Worm (Caenorhabditis elegans) whole organism, L4/young adult: ENCODE measurements around the gene C56E10.3.

ENCODE experiments used
- W03F9.2 ChIP-seq: fragments of 150-350 bp; optimal IDR thresholded peaks from 2 replicates; lab custom pipeline; 2014; ENCODE audit warnings: missing biosample characterization, missing genetic modification characterization
- dao-5 ChIP-seq: sonication (generic microtip); optimal IDR thresholded peaks from 2 replicates; lab custom pipeline; 2016; ENCODE audit warnings: missing genotype, missing genetic modification characterization, moderate library complexity, missing compliant biosample characterization
- him-1 ChIP-seq: sonication (generic microtip); optimal IDR thresholded peaks from 2 replicates; lab custom pipeline; 2016; ENCODE audit warnings: missing genotype, missing genetic modification reagents, missing genetic modification characterization, missing compliant biosample characterization

Gene C56E10.3

DNA sequence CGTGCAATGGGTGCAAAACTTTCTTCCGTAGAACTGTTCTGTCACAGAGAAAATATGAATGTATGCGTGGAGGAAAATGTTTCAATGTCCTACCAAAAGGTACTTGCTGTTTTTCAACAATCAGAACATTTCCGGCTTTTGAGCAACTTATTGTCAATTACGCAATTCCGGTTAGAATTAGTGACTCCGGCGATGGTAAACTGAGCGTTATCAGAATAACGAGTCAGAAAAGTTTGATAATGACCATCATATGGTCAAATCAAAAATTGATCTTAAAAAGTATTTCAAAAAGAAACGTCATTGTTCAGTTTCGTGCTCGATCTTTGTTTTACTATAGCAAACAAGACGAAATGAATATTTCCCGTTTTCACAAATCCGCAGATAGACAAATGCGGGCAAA, 11.3 kb downstream of the C56E10.3 start:
- TF ChIP-seq dao-5 (tag; lab: Kevin White, UChicago): no peak
- no peak for TF ChIP-seq W03F9.2
- TF ChIP-seq him-1 (tag; lab: Kevin White, UChicago): no peak

DNA sequence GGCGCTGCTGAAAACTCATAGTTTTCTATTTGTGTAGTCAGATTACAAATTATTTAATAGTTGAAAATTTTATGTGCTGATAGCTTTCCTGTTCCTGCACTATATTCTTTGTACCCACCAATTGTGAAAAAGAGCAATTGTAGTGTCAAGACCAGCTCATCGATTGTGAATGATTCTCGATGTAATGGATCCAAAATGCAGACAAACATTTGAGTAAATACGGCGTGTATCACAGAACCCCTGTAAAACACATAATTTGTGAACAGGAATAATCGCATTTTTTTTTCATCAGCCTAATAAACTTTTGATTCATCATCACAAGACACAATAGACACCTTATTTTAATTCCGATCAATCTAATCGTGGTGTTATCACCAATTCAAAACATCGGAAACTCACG, 16.8 kb downstream of the C56E10.3 start:
- TF ChIP-seq dao-5 (tag; lab: Kevin White, UChicago) (no peak), W03F9.2 (no peak), him-1 (tag; lab: Kevin White, UChicago) (no peak)

DNA sequence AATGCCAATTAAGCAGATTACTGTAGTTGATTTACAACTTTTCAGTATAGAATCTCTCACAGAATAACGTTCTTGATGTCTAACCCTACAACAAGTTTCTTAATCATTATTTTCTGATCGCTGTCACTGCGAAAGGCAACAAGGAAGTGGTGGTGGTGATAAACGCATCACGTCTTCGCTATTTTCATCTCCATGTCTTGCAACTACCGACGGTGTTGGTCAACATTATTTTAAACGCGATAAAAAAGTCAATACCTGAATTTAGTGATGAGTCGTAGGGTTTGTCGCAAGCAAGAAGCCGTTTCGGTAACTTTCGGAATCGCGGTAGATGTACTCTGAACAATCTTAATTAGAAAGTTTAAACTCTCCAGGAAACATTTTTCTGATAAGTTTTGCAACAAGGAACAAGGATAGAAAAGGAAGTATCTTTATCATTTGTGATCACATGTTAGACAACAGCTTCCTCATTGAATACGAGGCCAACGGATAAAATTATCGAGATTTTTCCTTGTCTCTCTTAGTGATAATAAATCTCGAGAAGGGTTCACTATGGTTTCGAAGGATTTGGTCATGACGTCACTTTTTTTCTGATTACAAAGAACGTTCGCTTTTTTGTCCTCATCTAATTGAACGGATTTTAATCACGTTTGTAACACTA, 18.5 kb downstream of the C56E10.3 start:
- TF ChIP-seq W03F9.2: no peak

DNA sequence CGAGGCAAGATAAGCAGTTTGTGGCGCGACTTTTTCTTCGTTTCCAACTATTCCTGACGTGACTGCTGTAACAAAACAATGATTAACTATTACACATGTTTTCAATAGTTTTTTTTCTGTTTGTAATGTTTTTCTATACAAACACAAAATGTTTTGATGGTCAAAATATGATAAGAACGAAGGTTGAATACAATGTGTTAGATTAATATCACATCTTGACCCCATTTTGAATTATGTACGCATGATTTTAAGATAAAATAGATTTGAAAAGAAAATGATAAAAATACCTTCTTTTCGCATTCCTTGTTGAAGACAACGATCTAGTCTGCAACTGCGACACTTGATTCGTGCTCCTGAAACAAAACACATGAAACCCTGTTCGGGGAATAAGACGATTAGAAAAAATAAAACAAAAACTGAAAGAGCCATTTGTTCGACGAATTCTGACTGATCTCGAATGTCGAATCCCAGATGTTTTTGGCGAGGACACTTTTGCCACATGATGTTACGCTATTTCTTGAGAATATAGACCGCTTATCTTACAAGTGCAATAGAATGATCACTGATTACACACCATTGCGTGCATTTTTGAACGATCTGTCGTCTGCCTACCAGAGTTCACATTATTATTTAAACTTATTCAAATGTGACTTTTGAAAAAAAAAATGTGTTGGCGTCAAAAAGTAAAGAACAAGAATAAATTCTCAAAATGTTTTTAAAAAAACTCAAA, 19.8 kb downstream of the C56E10.3 start:
- TF ChIP-seq W03F9.2: no peak
- no peak for TF ChIP-seq him-1 (tag; lab: Kevin White, UChicago)
- no peak for TF ChIP-seq dao-5 (tag; lab: Kevin White, UChicago)

DNA sequence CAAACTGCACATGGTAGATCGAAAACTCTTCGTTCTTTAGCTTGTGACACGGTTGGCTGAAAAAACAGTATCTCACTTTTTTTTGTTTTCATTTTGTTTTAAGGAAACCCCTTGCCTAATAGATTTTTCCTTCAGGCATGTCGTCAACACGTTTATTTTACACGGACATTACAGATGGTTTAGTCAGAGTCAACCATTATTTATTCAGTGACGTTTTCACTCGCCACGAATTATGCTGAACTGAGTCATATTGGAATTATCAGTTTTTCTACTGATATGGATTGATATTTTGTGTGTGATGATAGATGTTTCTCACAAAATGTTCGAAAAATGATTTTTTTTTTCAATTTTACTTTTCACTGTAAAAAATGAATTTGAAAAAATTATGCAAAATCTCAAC, 22.0 kb downstream of the C56E10.3 start:
- TF ChIP-seq him-1 (tag; lab: Kevin White, UChicago): no peak
- no peak for TF ChIP-seq W03F9.2
- no peak for TF ChIP-seq dao-5 (tag; lab: Kevin White, UChicago)

DNA sequence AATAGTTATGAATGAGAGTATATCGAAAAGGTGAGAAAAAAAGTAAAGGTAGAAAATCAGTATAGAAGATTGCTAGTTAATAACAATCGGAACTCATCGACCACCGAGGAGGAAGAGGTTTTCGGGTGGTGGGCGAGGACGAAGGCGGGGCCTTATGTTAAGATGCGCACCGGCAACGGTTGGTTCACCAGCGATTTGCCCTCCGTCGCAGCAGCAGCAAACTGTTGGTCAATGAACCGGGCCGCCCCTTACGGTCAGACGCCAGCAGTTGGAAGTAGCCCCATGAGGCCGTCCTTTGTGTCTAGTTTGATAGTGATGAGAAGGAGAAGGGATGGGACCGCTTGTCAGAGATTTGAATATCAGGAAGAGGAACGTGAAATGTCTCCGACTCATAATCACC, 23.5 kb downstream of the C56E10.3 start, which contains the start of gene nhr-137:
TSS of gene nhr-137 (minus strand) at position 101 of the 400 bp plus-strand sequence.
- TF ChIP-seq dao-5 (tag; lab: Kevin White, UChicago) (no peak), W03F9.2 (no peak), him-1 (tag; lab: Kevin White, UChicago) (no peak)

DNA sequence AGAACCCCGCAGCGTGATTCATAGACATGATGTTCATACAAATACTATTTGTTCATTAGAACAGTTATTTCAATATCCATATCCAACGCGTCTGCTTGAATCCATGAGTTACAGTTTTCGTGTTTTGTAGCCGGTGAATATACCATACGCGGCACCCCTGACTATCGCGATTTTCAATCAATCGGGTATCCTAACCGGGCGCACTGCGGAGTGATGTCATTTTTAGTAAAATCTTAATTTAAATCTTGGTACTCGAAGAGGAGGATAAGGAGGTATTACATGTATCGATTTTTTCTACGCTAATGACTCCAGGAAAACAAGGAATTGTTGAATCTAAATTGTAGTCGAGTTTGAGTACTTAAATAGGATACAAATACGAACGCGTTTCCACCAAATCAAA, 23.9 kb downstream of the C56E10.3 start:
- no peak for TF ChIP-seq him-1 (tag; lab: Kevin White, UChicago)
- no peak for TF ChIP-seq dao-5 (tag; lab: Kevin White, UChicago)
- no peak for TF ChIP-seq W03F9.2

DNA sequence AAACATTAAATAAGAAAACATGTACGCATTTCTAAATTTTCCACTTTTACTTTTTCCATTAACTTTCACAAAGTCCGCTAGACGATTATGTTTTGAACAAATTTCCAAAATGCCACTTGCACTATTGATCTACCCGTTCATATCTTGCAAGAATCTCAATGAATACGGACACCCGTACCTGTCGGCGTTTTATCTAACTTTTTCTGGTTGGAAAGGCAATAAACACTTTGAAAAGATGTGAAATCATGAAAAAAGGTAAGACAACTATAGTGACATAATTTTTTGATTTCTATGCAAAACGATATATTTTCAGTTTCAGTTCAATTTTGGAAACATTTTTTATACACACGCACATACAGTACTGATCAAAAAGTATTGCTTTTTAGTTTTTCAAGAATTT, 26.3 kb downstream of the C56E10.3 start:
- no peak for TF ChIP-seq W03F9.2

DNA sequence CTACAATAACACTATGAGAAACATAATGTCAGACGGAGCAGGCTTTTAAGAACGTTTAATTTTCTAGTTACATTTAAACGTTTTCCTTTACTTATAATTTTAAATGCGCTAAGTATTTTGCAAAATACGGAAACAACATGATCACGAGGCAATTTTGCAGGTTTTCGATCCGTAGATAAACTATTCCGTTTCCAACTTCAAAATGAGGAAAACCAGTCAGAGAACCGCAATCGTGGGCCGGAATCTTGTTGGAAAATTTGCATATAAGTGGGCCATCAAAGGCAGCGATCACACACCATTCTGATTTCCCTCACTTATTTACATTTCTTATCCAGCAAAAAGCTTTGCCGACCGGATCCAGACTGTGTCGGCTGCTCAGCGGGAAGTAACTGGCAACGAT, 27.1 kb downstream of the C56E10.3 start, which contains the start of gene col-172:
TSS of gene col-172 (plus strand) at position 301 of the 400 bp plus-strand sequence.
- no peak for TF ChIP-seq dao-5 (tag; lab: Kevin White, UChicago)
- TF ChIP-seq W03F9.2: no peak
- TF ChIP-seq him-1 (tag; lab: Kevin White, UChicago): no peak

DNA sequence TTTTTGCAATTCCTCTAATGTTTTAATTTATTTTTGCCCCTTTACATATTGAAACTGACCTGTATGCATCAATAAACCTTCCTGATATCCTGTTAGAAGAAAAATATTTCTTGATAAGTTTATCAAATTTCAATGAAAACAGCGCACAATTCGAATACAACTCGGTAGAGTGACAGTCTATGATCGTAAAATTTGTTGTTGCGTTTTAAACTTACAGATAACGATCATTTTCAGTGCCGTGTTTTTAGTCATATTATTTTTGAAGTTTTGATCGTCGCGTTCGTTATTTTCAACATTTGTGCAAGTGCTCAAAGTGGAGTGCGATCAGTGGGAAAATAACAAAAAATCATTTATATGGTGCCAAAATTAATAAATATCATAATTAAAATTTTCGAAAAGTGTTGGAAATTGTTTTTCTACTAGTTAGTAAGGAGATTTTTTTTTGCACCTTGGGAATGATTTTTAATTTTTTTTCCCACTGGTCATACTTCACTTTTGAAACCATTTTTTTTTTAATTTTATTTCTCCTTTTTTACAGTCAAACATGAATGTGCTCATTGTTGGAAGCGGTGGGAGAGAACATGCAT, 29.0 kb downstream of the C56E10.3 start, which contains the start of gene F38B6.4:
TSS of gene F38B6.4 (plus strand) at position 537 of the 587 bp plus-strand sequence.
- TF ChIP-seq dao-5 (tag; lab: Kevin White, UChicago) (no peak), W03F9.2 (no peak), him-1 (tag; lab: Kevin White, UChicago) (no peak)

DNA sequence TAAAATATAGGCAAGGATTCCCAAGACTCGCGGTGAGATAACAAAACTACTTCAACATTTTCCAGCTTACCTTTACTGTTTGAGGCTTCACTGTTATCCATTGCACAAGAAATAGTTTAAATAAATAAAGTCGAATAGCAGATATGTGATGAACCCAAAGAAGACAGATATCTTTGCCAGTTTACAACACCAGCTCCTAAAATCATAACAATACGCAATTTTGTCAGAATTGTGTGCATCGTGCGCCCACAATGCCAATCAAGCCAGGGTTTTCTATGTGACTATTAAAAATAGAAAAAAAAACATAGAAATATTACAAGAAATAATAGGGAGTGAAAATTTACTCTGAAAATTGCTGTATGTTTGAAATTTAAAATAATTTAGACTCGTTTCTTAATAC, 37.2 kb downstream of the C56E10.3 start, which contains the start of gene F38B6.8:
TSS of gene F38B6.8 (minus strand) at position 101 of the 400 bp plus-strand sequence.
- TF ChIP-seq W03F9.2 (no peak), dao-5 (tag; lab: Kevin White, UChicago) (no peak), him-1 (tag; lab: Kevin White, UChicago) (no peak)

DNA sequence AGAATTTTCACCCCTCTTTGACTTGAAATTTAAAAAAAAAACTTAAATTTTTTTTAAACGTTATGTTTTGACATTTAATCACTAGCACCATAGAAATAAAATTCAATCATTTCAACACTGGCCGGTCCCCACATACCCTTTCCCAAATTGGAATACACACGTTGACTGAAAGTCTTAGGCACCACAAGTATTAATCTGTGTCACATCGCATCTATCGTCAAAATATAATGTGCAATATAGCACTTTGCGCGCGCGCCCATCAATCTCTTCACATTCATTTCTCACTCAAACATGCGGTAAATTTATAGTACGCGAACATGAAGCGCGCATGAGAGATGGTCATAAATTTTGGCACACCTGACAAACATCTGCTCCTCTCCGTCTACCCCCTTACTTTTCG, 41.9 kb downstream of the C56E10.3 start:
- TF ChIP-seq him-1 (tag; lab: Kevin White, UChicago) (no peak), W03F9.2 (no peak), dao-5 (tag; lab: Kevin White, UChicago) (no peak)

DNA sequence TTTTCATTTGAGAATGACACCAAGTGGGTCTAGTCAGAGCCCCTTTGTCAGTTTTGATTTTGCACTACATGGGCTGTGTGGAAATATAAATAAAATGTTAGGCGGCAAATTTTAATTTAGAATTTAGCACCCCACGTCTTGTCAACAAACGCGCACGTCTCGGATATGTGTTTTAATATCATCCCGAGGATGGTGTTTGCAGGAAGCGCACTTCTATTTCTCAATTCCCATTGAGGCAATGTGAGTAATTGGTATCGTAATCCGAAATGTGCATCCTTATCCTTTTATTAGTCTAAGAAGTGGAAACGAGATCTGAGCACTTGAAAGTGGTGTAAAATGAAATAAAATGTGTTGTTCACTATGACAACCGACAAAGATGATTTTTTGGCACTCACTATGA, 42.3 kb downstream of the C56E10.3 start:
- TF ChIP-seq dao-5 (tag; lab: Kevin White, UChicago) (no peak), him-1 (tag; lab: Kevin White, UChicago) (no peak), W03F9.2 (no peak)

DNA sequence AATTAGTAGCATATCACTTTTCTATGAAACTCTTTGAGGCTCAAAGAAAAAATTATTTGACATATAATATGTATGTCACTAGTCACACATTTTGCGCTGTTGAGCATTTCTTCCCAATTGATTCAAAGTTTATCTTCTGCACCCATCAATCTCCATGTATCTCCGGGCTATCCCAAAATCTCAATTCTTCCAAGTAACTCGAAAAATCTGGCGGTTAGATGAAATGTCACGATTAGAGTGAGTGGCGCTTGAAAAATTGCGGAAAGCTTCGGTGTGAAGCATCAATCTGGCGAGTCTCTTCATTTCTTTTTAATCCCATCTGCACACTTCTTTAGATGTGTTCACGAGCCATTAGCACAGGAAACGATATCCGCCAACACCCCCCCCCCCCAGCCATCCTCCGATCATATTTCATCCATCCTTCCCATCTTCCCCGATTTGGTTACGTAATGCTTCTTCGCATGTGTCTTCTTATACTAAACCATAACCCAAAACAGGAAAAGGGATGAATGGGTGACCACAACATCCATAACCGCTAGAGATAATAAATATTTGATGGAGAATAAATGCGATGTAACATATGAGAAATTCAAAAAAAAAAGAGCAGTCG, 43.6 kb downstream of the C56E10.3 start:
- TF ChIP-seq W03F9.2 (no peak), dao-5 (tag; lab: Kevin White, UChicago) (no peak), him-1 (tag; lab: Kevin White, UChicago) (no peak)
